Fruit fly (Drosophila melanogaster): ENCODE measurements around the gene Srp54.

Srp54 gene

dm6 chr2L:9897296-9897695 lies 15.4 kb upstream of the Srp54 start, which contains the start of gene RpS2 (continued):
- TF ChIP-seq sens-2 (GFP tag; IDR thresholded peaks at IDR 0.05) (no peak), vfl (GFP tag; optimal IDR thresholded peaks at IDR 0.05) (peak; percentile 33), CG13624 (GFP tag; optimal IDR thresholded peaks at IDR 0.05) (peak; percentile 33), CG3995 (GFP tag; optimal IDR thresholded peaks at IDR 0.05) (peak; percentile 39), CG15696 (tag; optimal IDR thresholded peaks at IDR 0.05) (no peak), Mrtf (GFP tag; IDR thresholded peaks at IDR 0.05) (no peak), sim (GFP tag; IDR thresholded peaks at IDR 0.05) (no peak), CG9609 (GFP tag; optimal IDR thresholded peaks at IDR 0.05) (peak; percentile 19), mld (GFP tag; IDR thresholded peaks at IDR 0.05; ENCODE audit: partially characterized antibody) (peak; percentile 98), pho (GFP tag; optimal IDR thresholded peaks at IDR 0.05) (peak; percentile 31), CHES-1-like (GFP tag; optimal IDR thresholded peaks at IDR 0.05) (no peak), CG3838 (GFP tag; optimal IDR thresholded peaks at IDR 0.05) (no peak), Sin3A (optimal IDR thresholded peaks at IDR 0.05) (peak; percentile 10), CG10979 (tag; optimal IDR thresholded peaks at IDR 0.05) (peak; percentile 38), CG14441 (GFP tag; IDR thresholded peaks at IDR 0.05) (no peak), CrebB (tag; optimal IDR thresholded peaks at IDR 0.05) (peak; percentile 67), disco-r (GFP tag; optimal IDR thresholded peaks at IDR 0.05) (peak; percentile 7), tll (GFP tag; optimal IDR thresholded peaks at IDR 0.05) (no peak), ase (GFP tag; IDR thresholded peaks at IDR 0.05) (no peak), bbx (GFP tag; IDR thresholded peaks at IDR 0.05; ENCODE audit: partially characterized antibody) (peak; percentile 100), her (GFP tag; optimal IDR thresholded peaks at IDR 0.05) (peak; percentile 32), CG34376 (GFP tag; optimal IDR thresholded peaks at IDR 0.05) (peak; percentile 50), CG4854 (GFP tag; optimal IDR thresholded peaks at IDR 0.05) (peak; percentile 6), run (tag; optimal IDR thresholded peaks at IDR 0.05) (no peak), CG9797 (GFP tag; optimal IDR thresholded peaks at IDR 0.05) (peak; percentile 34), croc (GFP tag; conservative IDR thresholded peaks at IDR 0.05) (no peak), CG13894 (tag; optimal IDR thresholded peaks at IDR 0.05) (peak; percentile 69), Trl (optimal IDR thresholded peaks at IDR 0.05) (no peak), Trl (GFP tag; optimal IDR thresholded peaks at IDR 0.05) (peak; percentile 11), Dek (tag; optimal IDR thresholded peaks at IDR 0.05) (peak; percentile 21), Rfx (GFP tag; IDR thresholded peaks at IDR 0.05) (peak; percentile 67), CG6854 (GFP tag; optimal IDR thresholded peaks at IDR 0.05) (peak; percentile 26), NFAT (GFP tag; IDR thresholded peaks at IDR 0.05) (peak; percentile 36), unc-4 (GFP tag; IDR thresholded peaks at IDR 0.05; ENCODE audit: partially characterized antibody) (peak; percentile 99), Fer3 (tag; optimal IDR thresholded peaks at IDR 0.05) (peak; percentile 50), CG17912 (GFP tag; optimal IDR thresholded peaks at IDR 0.05) (peak; percentile 56), CG16863 (GFP tag; optimal IDR thresholded peaks at IDR 0.05) (peak; percentile 21), zen2 (GFP tag; IDR thresholded peaks at IDR 0.05; ENCODE audit: partially characterized antibody) (peak; percentile 99), NC2β (GFP tag; optimal IDR thresholded peaks at IDR 0.05) (peak; percentile 83), tup (GFP tag; optimal IDR thresholded peaks at IDR 0.05) (no peak), ap (GFP tag; IDR thresholded peaks at IDR 0.05) (no peak), CG1529 (GFP tag; optimal IDR thresholded peaks at IDR 0.05) (peak; percentile 32), nau (GFP tag; optimal IDR thresholded peaks at IDR 0.05) (peak; percentile 64), eyg (GFP tag; optimal IDR thresholded peaks at IDR 0.05) (no peak), abd-A (tag; optimal IDR thresholded peaks at IDR 0.05) (no peak), CG2129 (GFP tag; IDR thresholded peaks at IDR 0.05; ENCODE audit: partially characterized antibody) (peak; percentile 95), CG15269 (tag; optimal IDR thresholded peaks at IDR 0.05) (peak; percentile 60), vvl (GFP tag; IDR thresholded peaks at IDR 0.05) (peak; percentile 69), fd102C (GFP tag; optimal IDR thresholded peaks at IDR 0.05) (peak; percentile 22), Eip74EF (GFP tag; optimal IDR thresholded peaks at IDR 0.05) (peak in 1 of 2 experiments; percentile 11), hbn (GFP tag; IDR thresholded peaks at IDR 0.05; ENCODE audit: partially characterized antibody) (peak; percentile 99)

All from whole organism, embryonic.